Fruit fly (Drosophila melanogaster) whole organism, prepupa: ENCODE measurements around the gene CG12951.
A peak's percentile ranks its signal among the peaks of the same experiment; 100 is the strongest.

Experiments
- Blimp-1 ChIP-seq: fragments of 200-800 bp; sonication (Bioruptor generic); optimal IDR thresholded peaks from 3 replicates; lab custom pipeline; 2017; ENCODE audit warnings: missing biosample characterization, missing genetic modification characterization, mild to moderate bottlenecking, moderate library complexity, missing genetic modification reagents
- CG10631 ChIP-seq: fragments of 200-800 bp; sonication (Bioruptor generic); optimal IDR thresholded peaks from 2 replicates; lab custom pipeline; 2016; ENCODE audit warnings: missing biosample characterization, missing genetic modification characterization
- CG10669 ChIP-seq: fragments of 200-800 bp; sonication (Bioruptor generic); optimal IDR thresholded peaks from 3 replicates; lab custom pipeline; 2018; ENCODE audit warnings: missing biosample characterization, mild to moderate bottlenecking, missing genetic modification characterization, moderate library complexity
- CG11294 ChIP-seq: fragments of 200-800 bp; sonication (Bioruptor generic); IDR thresholded peaks from 2 replicates; pipeline ENCODE4 v1.3.6; 2022; ENCODE audit warnings: missing biosample characterization, missing genetic modification characterization
- CG1621 ChIP-seq: fragments of 200-800 bp; sonication (Bioruptor generic); optimal IDR thresholded peaks from 3 replicates; lab custom pipeline; 2018; ENCODE audit warnings: missing biosample characterization, mild to moderate bottlenecking, missing genetic modification characterization
- CG16779 ChIP-seq: fragments of 200-800 bp; sonication (Bioruptor generic); optimal IDR thresholded peaks from 3 replicates; lab custom pipeline; 2017; ENCODE audit warnings: missing biosample characterization, mild to moderate bottlenecking, missing genetic modification characterization
- CG3032 ChIP-seq: fragments of 200-800 bp; optimal IDR thresholded peaks from 2 replicates; lab custom pipeline; 2019; ENCODE audit warnings: missing biosample characterization, mild to moderate bottlenecking, missing genetic modification characterization, moderate library complexity
- CG34406 ChIP-seq: fragments of 200-800 bp; sonication (Bioruptor generic); optimal IDR thresholded peaks from 3 replicates; lab custom pipeline; 2016; ENCODE audit warnings: missing biosample characterization, missing genetic modification characterization
- CG3919 ChIP-seq: fragments of 200-800 bp; sonication (Bioruptor generic); optimal IDR thresholded peaks from 3 replicates; lab custom pipeline; 2016; ENCODE audit warnings: missing biosample characterization, missing genetic modification characterization
- CG4318 ChIP-seq: fragments of 200-800 bp; sonication (Bioruptor generic); optimal IDR thresholded peaks from 3 replicates; lab custom pipeline; 2017; ENCODE audit warnings: missing biosample characterization, mild to moderate bottlenecking, missing genetic modification characterization
- CG6276 ChIP-seq: fragments of 200-800 bp; sonication (Bioruptor generic); optimal IDR thresholded peaks from 2 replicates; lab custom pipeline; 2017; ENCODE audit warnings: missing biosample characterization, mild to moderate bottlenecking, missing genetic modification characterization
- CG6792 ChIP-seq: fragments of 200-800 bp; sonication (Bioruptor generic); optimal IDR thresholded peaks from 3 replicates; lab custom pipeline; 2016; ENCODE audit warnings: missing biosample characterization, missing genetic modification characterization
- CG6808 ChIP-seq: fragments of 200-800 bp; sonication (Bioruptor generic); optimal IDR thresholded peaks from 3 replicates; lab custom pipeline; 2017; ENCODE audit warnings: missing biosample characterization, missing genetic modification characterization, mild to moderate bottlenecking, moderate library complexity, missing genetic modification reagents
- CG6854 ChIP-seq: fragments of 200-800 bp; sonication (Bioruptor generic); optimal IDR thresholded peaks from 2 replicates; lab custom pipeline; 2017; ENCODE audit warnings: missing biosample characterization, mild to moderate bottlenecking, missing genetic modification characterization
- CG8119 ChIP-seq: fragments of 200-800 bp; sonication (Bioruptor generic); IDR thresholded peaks from 3 replicates; pipeline ENCODE4 v1.3.6; 2022; ENCODE audit warnings: missing biosample characterization, missing genetic modification characterization
- CG8319 ChIP-seq: fragments of 200-800 bp; sonication (Bioruptor generic); optimal IDR thresholded peaks from 3 replicates; lab custom pipeline; 2016; ENCODE audit warnings: missing biosample characterization, missing genetic modification characterization
- CG8632 ChIP-seq: fragments of 200-800 bp; sonication (Bioruptor generic); optimal IDR thresholded peaks from 3 replicates; lab custom pipeline; 2016; ENCODE audit warnings: missing biosample characterization, missing genetic modification characterization
- CG9139 ChIP-seq: fragments of 200-800 bp; sonication (Bioruptor generic); optimal IDR thresholded peaks from 3 replicates; lab custom pipeline; 2017; ENCODE audit warnings: missing biosample characterization, mild to moderate bottlenecking, missing genetic modification characterization
- Eip75B ChIP-seq: fragments of 200-800 bp; sonication (Bioruptor generic); optimal IDR thresholded peaks from 3 replicates; lab custom pipeline; 2016; ENCODE audit warnings: missing biosample characterization, missing genetic modification characterization
- Eip93F ChIP-seq: fragments of 200-800 bp; sonication (Bioruptor generic); optimal IDR thresholded peaks from 2 replicates; lab custom pipeline; 2016; ENCODE audit warnings: missing biosample characterization, mild to moderate bottlenecking, missing genetic modification characterization
- Ets21C ChIP-seq: fragments of 200-800 bp; sonication (Bioruptor generic); optimal IDR thresholded peaks from 3 replicates; lab custom pipeline; 2016; ENCODE audit warnings: missing biosample characterization, missing genetic modification characterization
- Ets96B ChIP-seq: fragments of 200-800 bp; optimal IDR thresholded peaks from 2 replicates; lab custom pipeline; 2019; ENCODE audit warnings: missing biosample characterization, mild to moderate bottlenecking, missing genetic modification characterization, moderate library complexity
- Gug ChIP-seq: fragments of 200-800 bp; sonication (Bioruptor generic); IDR thresholded peaks from 2 replicates; pipeline ENCODE4 v1.3.6; 2022; ENCODE audit warnings: missing biosample characterization, missing genetic modification characterization
- Hr38 ChIP-seq: sonication (Bioruptor generic); optimal IDR thresholded peaks from 2 replicates; lab custom pipeline; 2016; ENCODE audit warnings: missing biosample characterization, missing genetic modification characterization
- Hr39 ChIP-seq: fragments of 200-800 bp; sonication (Bioruptor generic); optimal IDR thresholded peaks from 2 replicates; lab custom pipeline; 2016; ENCODE audit warnings: missing biosample characterization, missing genetic modification characterization
- Lpt ChIP-seq: fragments of 200-800 bp; sonication (Bioruptor generic); optimal IDR thresholded peaks from 3 replicates; lab custom pipeline; 2016; ENCODE audit warnings: missing biosample characterization, missing genetic modification characterization
- Met ChIP-seq: fragments of 200-800 bp; sonication (Bioruptor generic); optimal IDR thresholded peaks from 3 replicates; lab custom pipeline; 2016; ENCODE audit warnings: missing biosample characterization, missing genetic modification characterization
- OdsH ChIP-seq: fragments of 200-800 bp; sonication (Bioruptor generic); optimal IDR thresholded peaks from 3 replicates; lab custom pipeline; 2016; ENCODE audit warnings: missing biosample characterization, missing genetic modification characterization
- Sox102F ChIP-seq: fragments of 200-800 bp; sonication (Bioruptor generic); optimal IDR thresholded peaks from 2 replicates; lab custom pipeline; 2016; ENCODE audit warnings: missing biosample characterization, mild to moderate bottlenecking, missing genetic modification characterization
- Sox15 ChIP-seq: fragments of 200-800 bp; sonication (Bioruptor generic); optimal IDR thresholded peaks from 3 replicates; lab custom pipeline; 2016; ENCODE audit warnings: missing biosample characterization, missing genetic modification characterization
- achi ChIP-seq: fragments of 200-800 bp; sonication (Bioruptor generic); optimal IDR thresholded peaks from 3 replicates; lab custom pipeline; 2016; ENCODE audit warnings: missing biosample characterization, missing genetic modification characterization
- acj6 ChIP-seq: fragments of 200-800 bp; sonication (Bioruptor generic); optimal IDR thresholded peaks from 3 replicates; lab custom pipeline; 2016; ENCODE audit warnings: missing biosample characterization, missing genetic modification characterization
- dsx ChIP-seq: fragments of 200-800 bp; optimal IDR thresholded peaks from 3 replicates; lab custom pipeline; 2019; ENCODE audit warnings: missing biosample characterization, mild to moderate bottlenecking, missing genetic modification characterization, moderate library complexity; ENCODE audit not compliant: poor library complexity, severe bottlenecking
- eg ChIP-seq: fragments of 200-800 bp; sonication (Bioruptor generic); IDR thresholded peaks from 3 replicates; pipeline ENCODE4 v1.3.6; 2022; ENCODE audit warnings: missing biosample characterization, missing genetic modification characterization
- fd59A ChIP-seq: fragments of 200-800 bp; sonication (Bioruptor generic); optimal IDR thresholded peaks from 2 replicates; lab custom pipeline; 2017; ENCODE audit warnings: missing biosample characterization, mild to moderate bottlenecking, missing genetic modification characterization, missing genetic modification reagents
- fkh ChIP-seq: fragments of 200-800 bp; sonication (Bioruptor generic); optimal IDR thresholded peaks from 3 replicates; lab custom pipeline; 2017; ENCODE audit warnings: missing biosample characterization, mild to moderate bottlenecking, missing genetic modification characterization, moderate library complexity
- net ChIP-seq: fragments of 200-800 bp; sonication (Bioruptor generic); optimal IDR thresholded peaks from 3 replicates; lab custom pipeline; 2016; ENCODE audit warnings: missing biosample characterization, missing genetic modification characterization
- pdm3 ChIP-seq: fragments of 200-800 bp; sonication (Bioruptor generic); optimal IDR thresholded peaks from 3 replicates; lab custom pipeline; 2016; ENCODE audit warnings: missing biosample characterization, missing genetic modification characterization
- salr ChIP-seq, 2 experiments: fragments of 200-800 bp; sonication (Bioruptor generic); optimal IDR thresholded peaks; 3 replicates each; lab custom pipeline; 2016 to 2018; ENCODE audit warnings: missing biosample characterization in 2 of 2, missing genetic modification characterization in 2 of 2, mild to moderate bottlenecking in 1 of 2
- ss ChIP-seq, 2 experiments: fragments of 200-800 bp; sonication (Bioruptor generic); optimal IDR thresholded peaks; 2 replicates in 1 of 2; 3 replicates in 1 of 2; lab custom pipeline; 2017 to 2018; ENCODE audit warnings: mild to moderate bottlenecking in 2 of 2, missing biosample characterization in 2 of 2, missing genetic modification characterization in 2 of 2, moderate library complexity in 1 of 2
- svp ChIP-seq: fragments of 200-800 bp; sonication (Bioruptor generic); peaks from one replicate; lab custom pipeline; 2016; ENCODE audit warnings: missing biosample characterization, missing genetic modification characterization
- topi ChIP-seq: fragments of 200-800 bp; sonication (Bioruptor generic); optimal IDR thresholded peaks from 3 replicates; lab custom pipeline; 2016; ENCODE audit warnings: missing biosample characterization, missing genetic modification characterization
- vri ChIP-seq: fragments of 200-800 bp; sonication (Bioruptor generic); optimal IDR thresholded peaks from 3 replicates; lab custom pipeline; 2016; ENCODE audit warnings: missing biosample characterization, mild to moderate bottlenecking, missing genetic modification characterization

Gene CG12951

DNA sequence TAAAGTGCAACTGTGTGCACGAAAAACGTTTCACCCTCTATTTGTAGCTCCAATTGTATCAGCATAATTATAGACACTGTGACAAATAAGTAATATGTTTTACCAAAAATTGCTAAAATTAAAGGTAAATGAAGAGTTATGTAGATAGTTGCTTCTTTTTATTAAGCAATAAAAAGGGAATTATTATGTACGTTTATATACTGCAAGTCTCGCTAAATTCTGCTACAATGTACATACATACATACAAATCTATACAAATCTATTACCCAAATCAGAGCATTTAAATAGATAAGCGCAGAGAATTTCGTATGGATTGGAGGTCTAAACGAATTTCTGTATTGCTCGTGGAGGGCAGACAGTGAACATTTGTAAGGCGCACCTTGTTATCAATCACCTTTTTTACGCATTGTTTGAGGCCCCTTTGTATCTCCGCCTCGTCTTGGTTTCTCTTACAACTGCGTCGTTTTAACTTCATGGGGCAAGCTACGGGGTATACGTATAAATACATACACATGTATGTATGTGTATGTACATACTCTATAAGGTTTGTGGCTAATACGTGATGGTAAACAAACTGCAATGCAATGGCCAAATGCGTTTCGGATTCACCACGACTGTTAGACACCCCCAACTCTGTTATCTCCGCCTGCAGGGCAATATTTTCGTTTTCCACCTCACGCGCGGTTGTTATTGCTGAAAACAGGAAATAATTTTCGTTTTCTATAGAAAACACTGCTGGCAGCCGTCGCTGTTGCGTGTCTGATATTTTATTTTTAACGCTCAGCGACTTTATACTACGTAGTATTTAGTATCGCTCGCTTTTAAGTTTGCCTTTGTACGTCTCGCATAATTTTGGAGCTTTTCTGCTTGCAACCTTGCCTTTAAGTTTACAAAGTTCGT, 9.3 kb upstream of the CG12951 start (continued):
- peak; percentile 75 for TF ChIP-seq Lpt (GFP tag; lab: Kevin White, UChicago)
- peak; percentile 58 for TF ChIP-seq CG34406 (GFP tag; lab: Kevin White, UChicago)
- TF ChIP-seq CG10631 (GFP tag; lab: Kevin White, UChicago), result peak; percentile 81
- TF ChIP-seq vri, result peak; percentile 5
- TF ChIP-seq fd59A (GFP tag; lab: Kevin White, UChicago), result peak; percentile 67
- TF ChIP-seq fkh (GFP tag; lab: Kevin White, UChicago), result peak; percentile 34
- no peak for TF ChIP-seq Blimp-1
- peak; percentile 65 for TF ChIP-seq CG6808
- TF ChIP-seq CG3032, result peak; percentile 75
- TF ChIP-seq Ets21C (GFP tag; lab: Kevin White, UChicago), result peak; percentile 56
- TF ChIP-seq CG3919 (GFP tag; lab: Kevin White, UChicago), result peak; percentile 76
- TF ChIP-seq CG10669 (GFP tag; lab: Kevin White, UChicago), result peak; percentile 78
- peak; percentile 87 for TF ChIP-seq eg (GFP tag; lab: Robert Waterston, UW)
- TF ChIP-seq CG8632 (GFP tag; lab: Kevin White, UChicago), result peak; percentile 69
- peak; percentile 81 for TF ChIP-seq Met (GFP tag; lab: Kevin White, UChicago)
- TF ChIP-seq Sox102F (GFP tag; lab: Kevin White, UChicago), result peak; percentile 68
- TF ChIP-seq Ets96B (tag; lab: Kevin White, UChicago), result peak; percentile 83
- TF ChIP-seq CG11294 (GFP tag; lab: Robert Waterston, UW), result peak; percentile 40
- no peak for TF ChIP-seq CG6854
- peak; percentile 29 to 92 for TF ChIP-seq salr (GFP tag; optimal IDR thresholded peaks at IDR 0.05; lab: Kevin White, UChicago)
- TF ChIP-seq svp (GFP tag; lab: Kevin White, UChicago), result peak; percentile 92
- TF ChIP-seq Eip75B (GFP tag; lab: Kevin White, UChicago), result peak; percentile 82
- peak; percentile 19 for TF ChIP-seq CG9139
- no peak for TF ChIP-seq Hr38
- peak; percentile 74 for TF ChIP-seq dsx (GFP tag; lab: Kevin White, UChicago)
- peak; percentile 61 for TF ChIP-seq CG1621 (tag; lab: Kevin White, UChicago)
- peak; percentile 57 for TF ChIP-seq Gug (GFP tag; lab: Robert Waterston, UW)
- TF ChIP-seq CG8119, result peak; percentile 86; the same call in 2 of the 3 replicates
- TF ChIP-seq Sox15 (GFP tag; lab: Kevin White, UChicago), result peak; percentile 10
- TF ChIP-seq OdsH, result peak; percentile 80
- TF ChIP-seq net (GFP tag; lab: Kevin White, UChicago), result peak; percentile 80
- TF ChIP-seq Eip93F (GFP tag; lab: Kevin White, UChicago), result peak; percentile 61
- TF ChIP-seq topi (GFP tag; lab: Kevin White, UChicago), result peak; percentile 83
- peak; percentile 47 for TF ChIP-seq CG16779
- peak; percentile 79 for TF ChIP-seq acj6 (GFP tag; lab: Kevin White, UChicago)
- TF ChIP-seq CG6792 (GFP tag; lab: Kevin White, UChicago), result peak; percentile 62
- peak; percentile 75 for TF ChIP-seq achi (GFP tag; lab: Kevin White, UChicago)
- peak; percentile 83 for TF ChIP-seq pdm3 (GFP tag; lab: Kevin White, UChicago)
- peak; percentile 76 for TF ChIP-seq CG4318 (GFP tag; lab: Kevin White, UChicago)
- TF ChIP-seq CG8319 (GFP tag; lab: Kevin White, UChicago), result peak; percentile 58

- peak; percentile 91 for TF ChIP-seq vri
- no peak for TF ChIP-seq CG8632 (GFP tag; lab: Kevin White, UChicago)
- TF ChIP-seq Hr39, result no peak
- peak in 1 of 2 experiments; percentile 48 for TF ChIP-seq ss (GFP tag; optimal IDR thresholded peaks at IDR 0.05; lab: Kevin White, UChicago)
- TF ChIP-seq CG11294 (GFP tag; lab: Robert Waterston, UW), result no peak
- TF ChIP-seq fkh (GFP tag; lab: Kevin White, UChicago), result no peak
- TF ChIP-seq CG6276 (GFP tag; lab: Kevin White, UChicago), result no peak
- TF ChIP-seq, all 60 proteins: peak for 2
Measured at dm6 chr3R:9338771-9339170, 8.6 kb upstream of the CG12951 start.
